Fruit fly (Drosophila melanogaster) whole organism, pupa: ENCODE measurements around the gene CG18547.

Experiments
- CG10348 ChIP-seq: fragments of 200-800 bp; sonication (Bioruptor generic); IDR thresholded peaks from 2 replicates; pipeline ENCODE4 v1.3.6; 2022; ENCODE audit warnings: missing biosample characterization, missing genetic modification characterization
- CG12605 ChIP-seq: fragments of 200-800 bp; sonication (Bioruptor generic); IDR thresholded peaks from 2 replicates; pipeline ENCODE4 v1.3.6; 2022; ENCODE audit warnings: missing biosample characterization, missing genetic modification characterization
- CG13204 ChIP-seq: fragments of 200-800 bp; sonication (Bioruptor generic); optimal IDR thresholded peaks from 2 replicates; lab custom pipeline; 2018; ENCODE audit warnings: missing biosample characterization, mild to moderate bottlenecking, missing genetic modification characterization, moderate library complexity
- CG14655 ChIP-seq: fragments of 200-800 bp; sonication (Bioruptor generic); optimal IDR thresholded peaks from 3 replicates; lab custom pipeline; 2017; ENCODE audit warnings: mild to moderate bottlenecking, missing biosample characterization, missing genetic modification reagents, missing genetic modification characterization
- CG15710 ChIP-seq: fragments of 200-800 bp; sonication (Bioruptor generic); optimal IDR thresholded peaks from 2 replicates; lab custom pipeline; 2018; ENCODE audit warnings: missing biosample characterization, mild to moderate bottlenecking, missing genetic modification characterization, moderate library complexity
- CG17806 ChIP-seq: fragments of 200-800 bp; sonication (Bioruptor generic); optimal IDR thresholded peaks from 2 replicates; lab custom pipeline; 2018; ENCODE audit warnings: missing biosample characterization, mild to moderate bottlenecking, missing genetic modification characterization, moderate library complexity
- CG32121 ChIP-seq: fragments of 200-800 bp; sonication (Bioruptor generic); IDR thresholded peaks from 2 replicates; pipeline ENCODE4 v1.3.6; 2022; ENCODE audit warnings: missing biosample characterization, missing genetic modification characterization
- CG34367 ChIP-seq: fragments of 200-800 bp; sonication (Bioruptor generic); optimal IDR thresholded peaks from 2 replicates; lab custom pipeline; 2018; ENCODE audit warnings: missing biosample characterization, mild to moderate bottlenecking, missing genetic modification characterization
- CG4496 ChIP-seq: fragments of 200-800 bp; sonication (Bioruptor generic); IDR thresholded peaks from 3 replicates; pipeline ENCODE4 v1.3.6; 2022; ENCODE audit warnings: missing biosample characterization, missing genetic modification characterization
- CG8159 ChIP-seq: fragments of 200-800 bp; sonication (Bioruptor generic); optimal IDR thresholded peaks from 3 replicates; lab custom pipeline; 2018; ENCODE audit warnings: missing biosample characterization, mild to moderate bottlenecking, missing genetic modification characterization, moderate library complexity
- CG8301 ChIP-seq: fragments of 200-800 bp; sonication (Bioruptor generic); optimal IDR thresholded peaks from 2 replicates; lab custom pipeline; 2018; ENCODE audit warnings: missing biosample characterization, mild to moderate bottlenecking, missing genetic modification characterization
- CG9948 ChIP-seq: fragments of 200-800 bp; sonication (Bioruptor generic); optimal IDR thresholded peaks from 2 replicates; lab custom pipeline; 2018; ENCODE audit warnings: missing biosample characterization, mild to moderate bottlenecking, missing genetic modification characterization, moderate library complexity
- D1 ChIP-seq: fragments of 200-800 bp; sonication (Bioruptor generic); optimal IDR thresholded peaks from 2 replicates; lab custom pipeline; 2018; ENCODE audit warnings: missing biosample characterization, mild to moderate bottlenecking, missing genetic modification characterization, moderate library complexity
- EcR ChIP-seq: fragments of 200-800 bp; sonication (Bioruptor generic); optimal IDR thresholded peaks from 3 replicates; lab custom pipeline; 2019; ENCODE audit warnings: missing biosample characterization, missing genetic modification characterization, mild to moderate bottlenecking, moderate library complexity, missing genetic modification reagents
- Ets98B ChIP-seq: fragments of 200-800 bp; sonication (Bioruptor generic); IDR thresholded peaks from 2 replicates; pipeline ENCODE4 v1.3.6; 2022; ENCODE audit warnings: missing biosample characterization, missing genetic modification characterization
- Pif1A ChIP-seq: fragments of 200-800 bp; sonication (Bioruptor generic); optimal IDR thresholded peaks from 3 replicates; lab custom pipeline; 2016; ENCODE audit warnings: missing biosample characterization, missing genetic modification characterization
- Pif1B ChIP-seq: fragments of 200-800 bp; sonication (Bioruptor generic); optimal IDR thresholded peaks from 3 replicates; lab custom pipeline; 2016; ENCODE audit warnings: missing biosample characterization, missing genetic modification characterization
- Snoo ChIP-seq: fragments of 200-800 bp; sonication (Bioruptor generic); optimal IDR thresholded peaks from 3 replicates; lab custom pipeline; 2017; ENCODE audit warnings: missing biosample characterization, mild to moderate bottlenecking, missing genetic modification characterization, inconsistent platforms
- fd96Ca ChIP-seq: fragments of 200-800 bp; sonication (Bioruptor generic); IDR thresholded peaks from 3 replicates; pipeline ENCODE4 v1.3.6; 2022; ENCODE audit warnings: missing biosample characterization, missing genetic modification characterization
- gl ChIP-seq: fragments of 200-800 bp; sonication (Bioruptor generic); optimal IDR thresholded peaks from 2 replicates; lab custom pipeline; 2018; ENCODE audit warnings: missing biosample characterization, mild to moderate bottlenecking, missing genetic modification characterization
- rn ChIP-seq: fragments of 200-800 bp; sonication (Bioruptor generic); IDR thresholded peaks from 2 replicates; pipeline ENCODE4 v1.3.6; 2022; ENCODE audit warnings: missing biosample characterization, missing genetic modification characterization

The CG18547 gene

DNA sequence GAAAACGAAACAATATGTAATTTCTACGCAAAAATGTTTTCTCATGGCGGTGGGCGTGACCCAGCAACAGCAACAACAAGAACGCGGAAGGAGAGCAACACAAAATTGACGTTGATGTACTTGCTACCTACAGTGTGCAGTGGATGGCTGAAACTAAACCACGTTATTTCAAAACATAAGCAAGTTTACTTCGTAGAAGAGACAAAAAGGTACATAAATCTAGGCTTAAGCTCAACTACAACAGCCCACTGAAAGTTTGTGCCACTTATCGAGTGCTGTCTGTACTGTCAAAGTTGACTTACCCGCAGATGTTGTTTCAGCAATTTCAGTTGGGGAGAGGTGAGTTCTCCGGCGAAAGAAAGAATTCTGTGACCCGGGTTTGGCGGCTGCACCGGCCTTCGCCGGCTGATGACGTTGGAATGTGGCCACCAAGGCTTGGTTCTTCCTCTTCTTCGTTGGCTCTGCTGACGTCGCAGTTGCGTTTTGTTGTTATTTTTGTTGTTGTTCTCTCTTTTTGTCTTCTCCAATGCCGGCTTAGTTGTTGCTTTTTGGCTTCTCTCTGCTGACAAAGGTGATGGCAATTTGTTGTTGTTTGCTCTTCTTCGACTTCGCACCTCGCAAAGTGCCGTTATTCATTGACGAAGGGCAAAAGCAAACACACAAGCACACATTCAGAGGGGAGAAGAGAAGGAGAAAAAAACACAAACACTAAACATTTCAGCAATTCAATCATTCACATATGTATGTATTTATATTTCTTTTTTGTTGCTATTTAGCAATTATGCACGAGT, 32.9 kb downstream of the CG18547 start:
- TF ChIP-seq CG8301 (tag; lab: Kevin White, UChicago): peak; percentile 63
- TF ChIP-seq CG8159: peak; percentile 68
- TF ChIP-seq EcR (GFP tag; lab: Kevin White, UChicago): peak; percentile 8
- peak; percentile 60 for TF ChIP-seq CG34367 (tag; lab: Kevin White, UChicago)
- TF ChIP-seq Pif1B (GFP tag; lab: Kevin White, UChicago): peak; percentile 48
- TF ChIP-seq Pif1A (GFP tag; lab: Kevin White, UChicago): peak; percentile 42
- no peak for TF ChIP-seq CG14655
- peak; percentile 69; the same call in 2 of the 3 replicates for TF ChIP-seq CG4496 (GFP tag; lab: Robert Waterston, UW)
- no peak for TF ChIP-seq CG10348 (GFP tag; lab: Robert Waterston, UW)
- 0 out of 2 replicates have a peak, but pooled peaks have one; percentile 11 for TF ChIP-seq rn (GFP tag; lab: Robert Waterston, UW)
- no peak for TF ChIP-seq CG32121 (GFP tag; lab: Robert Waterston, UW)
- peak; percentile 61 for TF ChIP-seq gl (tag; lab: Kevin White, UChicago)
- TF ChIP-seq Ets98B (GFP tag; lab: Robert Waterston, UW): peak; percentile 38; the same call in 1 of the 2 replicates
- no peak for TF ChIP-seq D1 (tag; lab: Kevin White, UChicago)
- peak; percentile 63 for TF ChIP-seq CG15710 (tag; lab: Kevin White, UChicago)
- TF ChIP-seq CG12605 (GFP tag; lab: Robert Waterston, UW): peak; percentile 32; the same call in 1 of the 2 replicates
- TF ChIP-seq fd96Ca (GFP tag; lab: Robert Waterston, UW): peak; percentile 55; the same call in 2 of the 3 replicates
- peak; percentile 58 for TF ChIP-seq CG17806
- peak; percentile 59 for TF ChIP-seq CG9948
- peak; percentile 69 for TF ChIP-seq Snoo (tag; lab: Kevin White, UChicago)
- TF ChIP-seq CG13204 (GFP tag; lab: Kevin White, UChicago): peak; percentile 24
- TF ChIP-seq, all 21 proteins: peak for 17

DNA sequence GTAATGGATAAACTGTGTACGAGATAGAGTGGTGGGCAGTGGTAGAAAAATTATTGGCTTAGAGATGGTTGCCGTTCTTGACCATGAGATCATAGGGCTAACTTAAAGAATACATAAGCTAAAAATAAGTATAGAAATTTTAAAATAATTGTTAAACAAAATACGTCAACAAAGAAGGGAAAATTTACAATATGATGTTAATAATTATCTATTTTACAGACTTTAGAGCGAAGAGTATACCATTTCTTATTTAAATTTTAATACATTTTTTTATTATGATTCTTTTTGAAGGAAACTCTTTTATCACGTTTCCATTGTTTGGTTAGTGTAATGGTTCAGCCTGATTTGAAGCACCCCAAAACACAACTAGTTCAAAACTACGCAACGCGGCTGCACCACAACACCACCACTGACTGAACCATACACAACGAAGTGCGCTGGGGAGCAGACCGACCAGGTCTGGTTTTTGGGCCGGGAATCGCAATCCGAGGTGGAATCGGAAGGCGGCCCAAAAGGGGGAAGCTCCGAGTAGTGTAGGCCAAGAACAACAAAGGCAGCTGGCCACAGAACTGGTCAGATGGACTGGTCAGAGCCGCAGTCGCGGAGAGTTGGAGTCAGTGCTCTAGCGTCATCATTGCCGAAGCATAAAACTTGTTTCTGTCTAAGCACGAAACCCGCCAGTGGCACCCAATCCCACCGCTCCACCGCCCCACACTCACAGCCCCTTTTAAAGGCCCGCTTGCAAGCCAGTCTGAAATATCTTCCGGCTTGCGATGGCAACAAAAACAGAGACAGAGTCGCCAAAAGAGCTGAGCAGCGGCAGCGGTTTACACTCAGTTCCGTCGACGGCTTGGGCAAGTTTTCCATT, 34.5 kb downstream of the CG18547 start:
- no peak for TF ChIP-seq gl (tag; lab: Kevin White, UChicago)
- TF ChIP-seq CG8301 (tag; lab: Kevin White, UChicago): peak; percentile 60
- peak; percentile 78 for TF ChIP-seq EcR (GFP tag; lab: Kevin White, UChicago)
- TF ChIP-seq rn (GFP tag; lab: Robert Waterston, UW): no peak
- no peak for TF ChIP-seq CG12605 (GFP tag; lab: Robert Waterston, UW)
- no peak for TF ChIP-seq Pif1A (GFP tag; lab: Kevin White, UChicago)
- TF ChIP-seq Pif1B (GFP tag; lab: Kevin White, UChicago): no peak
- TF ChIP-seq CG4496 (GFP tag; lab: Robert Waterston, UW): no peak
- peak; percentile 66 for TF ChIP-seq CG8159
- TF ChIP-seq D1 (tag; lab: Kevin White, UChicago): no peak
- TF ChIP-seq fd96Ca (GFP tag; lab: Robert Waterston, UW): no peak; the same call in 2 of the 3 replicates
- no peak for TF ChIP-seq Snoo (tag; lab: Kevin White, UChicago)
- peak; percentile 18; the same call in 1 of the 2 replicates for TF ChIP-seq Ets98B (GFP tag; lab: Robert Waterston, UW)
- peak; percentile 70 for TF ChIP-seq CG14655
- TF ChIP-seq CG17806: peak; percentile 12
- peak; percentile 59 for TF ChIP-seq CG13204 (GFP tag; lab: Kevin White, UChicago)
- TF ChIP-seq CG34367 (tag; lab: Kevin White, UChicago): peak; percentile 4
- peak; percentile 60 for TF ChIP-seq CG9948
- no peak for TF ChIP-seq CG15710 (tag; lab: Kevin White, UChicago)
- no peak for TF ChIP-seq CG32121 (GFP tag; lab: Robert Waterston, UW)
- TF ChIP-seq CG10348 (GFP tag; lab: Robert Waterston, UW): no peak

DNA sequence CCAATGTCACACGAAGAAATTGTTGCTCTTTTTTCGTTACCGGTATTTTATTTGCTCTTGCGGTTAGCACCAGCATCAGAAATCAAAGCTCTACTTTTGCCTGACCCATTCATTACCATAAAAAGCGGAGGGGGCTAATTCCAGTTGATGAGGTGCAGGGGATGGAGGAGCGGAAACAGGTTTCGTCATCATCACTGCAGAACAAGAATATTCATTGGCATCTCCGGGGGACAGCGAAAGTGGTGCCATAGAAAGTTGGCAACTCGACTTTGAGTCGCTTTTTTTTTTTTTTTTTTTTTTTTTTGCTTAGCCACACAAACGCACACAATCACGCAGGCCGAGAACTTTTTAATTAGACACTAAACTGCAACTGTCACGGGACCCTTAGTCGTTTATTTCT, 39.1 kb downstream of the CG18547 start:
- TF ChIP-seq CG8301 (tag; lab: Kevin White, UChicago): no peak
- TF ChIP-seq CG15710 (tag; lab: Kevin White, UChicago): no peak
- peak; percentile 17 for TF ChIP-seq CG14655

DNA sequence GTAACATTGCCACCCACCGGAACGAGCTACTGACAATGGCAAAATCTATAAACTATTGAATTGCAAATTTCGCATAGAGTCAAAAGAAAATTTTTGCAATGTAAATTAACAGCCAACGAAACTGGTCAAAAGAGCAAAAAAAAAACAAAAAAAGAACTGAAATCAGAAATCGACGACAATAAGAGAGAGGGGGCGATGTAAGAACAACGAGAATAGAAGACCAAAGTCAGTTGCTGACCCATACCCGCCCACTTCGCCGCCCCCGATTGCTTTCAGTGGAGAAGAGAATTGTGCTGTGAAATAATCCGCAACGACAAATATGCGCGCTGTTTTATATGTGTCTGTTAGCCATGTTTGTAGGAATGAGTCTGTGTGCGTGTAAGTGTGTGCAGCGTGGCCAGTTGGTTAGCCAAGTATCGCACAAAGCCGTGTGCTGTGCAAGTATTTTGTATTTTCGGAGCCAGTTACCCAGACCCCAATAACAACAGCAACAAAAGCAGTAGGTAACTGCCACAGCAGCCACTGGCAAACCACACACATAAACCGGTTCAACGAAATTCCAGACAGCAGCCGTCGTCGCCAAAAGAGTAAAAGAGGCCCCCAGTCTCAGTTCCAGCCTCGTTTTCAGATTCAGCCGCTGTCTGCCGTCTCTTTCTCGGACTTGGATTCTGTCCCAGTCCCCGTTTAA, 42.6 kb downstream of the CG18547 start:
- TF ChIP-seq fd96Ca (GFP tag; lab: Robert Waterston, UW) (peak; percentile 88), gl (tag; lab: Kevin White, UChicago) (no peak), CG12605 (GFP tag; lab: Robert Waterston, UW) (peak; percentile 57; the same call in 1 of the 2 replicates), CG10348 (GFP tag; lab: Robert Waterston, UW) (no peak), D1 (tag; lab: Kevin White, UChicago) (peak; percentile 7), CG14655 (peak; percentile 64), Pif1A (GFP tag; lab: Kevin White, UChicago) (peak; percentile 10), CG8301 (tag; lab: Kevin White, UChicago) (peak; percentile 51), EcR (GFP tag; lab: Kevin White, UChicago) (peak; percentile 64), Snoo (tag; lab: Kevin White, UChicago) (no peak), CG9948 (peak; percentile 34), Ets98B (GFP tag; lab: Robert Waterston, UW) (peak; percentile 72), CG32121 (GFP tag; lab: Robert Waterston, UW) (peak; percentile 57), Pif1B (GFP tag; lab: Kevin White, UChicago) (peak; percentile 12), CG8159 (peak; percentile 58), CG13204 (GFP tag; lab: Kevin White, UChicago) (peak; percentile 60), CG15710 (tag; lab: Kevin White, UChicago) (peak; percentile 18), CG4496 (GFP tag; lab: Robert Waterston, UW) (peak; percentile 75), CG34367 (tag; lab: Kevin White, UChicago) (no peak), rn (GFP tag; lab: Robert Waterston, UW) (peak; percentile 65), CG17806 (peak; percentile 69)
